Fruit fly (Drosophila melanogaster) whole organism, embryonic: ENCODE data around the gene CG5776.
A peak's percentile ranks its signal among the peaks of the same experiment; 100 is the strongest.

Experiments used
- Adf1 ChIP-seq: fragments of 200-800 bp; sonication (Bioruptor generic); IDR thresholded peaks from 2 replicates; pipeline ENCODE4 v1.3.6; 2022; ENCODE audit warnings: missing biosample characterization, missing genetic modification characterization
- CG10543 ChIP-seq: fragments of 200-800 bp; sonication (Bioruptor generic); optimal IDR thresholded peaks from 3 replicates; lab custom pipeline; 2017; ENCODE audit warnings: missing biosample characterization, mild to moderate bottlenecking, missing genetic modification characterization, moderate library complexity
- CG10959 ChIP-seq: fragments of 200-800 bp; sonication (Bioruptor generic); IDR thresholded peaks from 2 replicates; pipeline ENCODE4 v1.3.6; 2022; ENCODE audit warnings: missing biosample characterization, missing genetic modification characterization
- CG11093 ChIP-seq: fragments of 200-800 bp; sonication (Bioruptor generic); IDR thresholded peaks from 3 replicates; pipeline ENCODE4 v1.3.6; 2022; ENCODE audit warnings: missing biosample characterization, missing genetic modification characterization
- CG14667 ChIP-seq: fragments of 200-800 bp; sonication (Bioruptor generic); IDR thresholded peaks from 2 replicates; pipeline ENCODE4 v1.3.6; 2022; ENCODE audit warnings: missing biosample characterization, missing genetic modification characterization
- CG17328 ChIP-seq: fragments of 200-800 bp; sonication (Bioruptor generic); IDR thresholded peaks from 2 replicates; pipeline ENCODE4 v1.3.6; 2022; ENCODE audit warnings: missing biosample characterization, missing genetic modification characterization
- CG2120 ChIP-seq: fragments of 200-800 bp; sonication (Bioruptor generic); optimal IDR thresholded peaks from 3 replicates; lab custom pipeline; 2016; ENCODE audit warnings: missing biosample characterization, missing genetic modification characterization
- CG31224 ChIP-seq: fragments of 200-800 bp; sonication (Bioruptor generic); IDR thresholded peaks from 2 replicates; pipeline ENCODE4 v1.3.6; 2022; ENCODE audit warnings: missing biosample characterization, missing genetic modification characterization
- CG31365 ChIP-seq: fragments of 200-800 bp; sonication (Bioruptor generic); optimal IDR thresholded peaks from 2 replicates; lab custom pipeline; 2018; ENCODE audit warnings: missing biosample characterization, mild to moderate bottlenecking, missing genetic modification characterization
- CG3995 ChIP-seq: fragments of 200-800 bp; sonication (Bioruptor generic); optimal IDR thresholded peaks from 3 replicates; lab custom pipeline; 2016; ENCODE audit warnings: missing biosample characterization, missing genetic modification characterization
- CG5180 ChIP-seq: fragments of 200-800 bp; sonication (Bioruptor generic); optimal IDR thresholded peaks from 3 replicates; lab custom pipeline; 2017; ENCODE audit warnings: missing biosample characterization, missing genetic modification characterization, mild to moderate bottlenecking, moderate library complexity, missing genetic modification reagents
- CG6765 ChIP-seq: fragments of 200-800 bp; sonication (Bioruptor generic); optimal IDR thresholded peaks from 3 replicates; lab custom pipeline; 2017; ENCODE audit warnings: missing biosample characterization, mild to moderate bottlenecking, missing genetic modification characterization
- CG8290 ChIP-seq, 3 experiments: fragments of 200-800 bp; sonication (Bioruptor generic); optimal IDR thresholded peaks; 2 replicates each; lab custom pipeline; 2016 to 2019; ENCODE audit warnings: missing biosample characterization in 3 of 3, missing genetic modification characterization in 3 of 3, mild to moderate bottlenecking in 2 of 3, moderate library complexity in 1 of 3
- CG9215 ChIP-seq: fragments of 200-800 bp; sonication (Bioruptor generic); IDR thresholded peaks from 2 replicates; pipeline ENCODE4 v1.3.6; 2022; ENCODE audit warnings: missing biosample characterization, missing genetic modification characterization
- Chrac-16 ChIP-seq: fragments of 200-800 bp; sonication (Bioruptor generic); optimal IDR thresholded peaks from 3 replicates; lab custom pipeline; 2016; ENCODE audit warnings: missing biosample characterization, missing genetic modification characterization
- Fer3 ChIP-seq: fragments of 200-800 bp; sonication (Bioruptor generic); optimal IDR thresholded peaks from 2 replicates; lab custom pipeline; 2018; ENCODE audit warnings: missing biosample characterization, mild to moderate bottlenecking, missing genetic modification characterization, moderate library complexity
- Hey ChIP-seq: fragments of 200-800 bp; sonication (Bioruptor generic); optimal IDR thresholded peaks from 3 replicates; lab custom pipeline; 2018; ENCODE audit warnings: missing biosample characterization, mild to moderate bottlenecking, missing genetic modification characterization
- HmgZ ChIP-seq: fragments of 200-800 bp; sonication (Bioruptor generic); optimal IDR thresholded peaks from 2 replicates; lab custom pipeline; 2018; ENCODE audit warnings: missing biosample characterization, mild to moderate bottlenecking, missing genetic modification characterization
- Hmx ChIP-seq: fragments of 200-800 bp; sonication (Bioruptor generic); optimal IDR thresholded peaks from 2 replicates; lab custom pipeline; 2016; ENCODE audit warnings: missing biosample characterization, missing genetic modification characterization
- MTF-1 ChIP-seq: fragments of 200-800 bp; sonication (Bioruptor generic); optimal IDR thresholded peaks from 2 replicates; lab custom pipeline; 2018; ENCODE audit warnings: missing biosample characterization, mild to moderate bottlenecking, missing genetic modification characterization, borderline replicate concordance
- Med ChIP-seq: fragments of 200-800 bp; sonication (Bioruptor generic); peaks from one replicate; lab custom pipeline; 2016; ENCODE audit warnings: missing biosample characterization, missing genetic modification characterization, mild to moderate bottlenecking, inconsistent platforms, moderate library complexity
- Meics ChIP-seq: fragments of 200-800 bp; sonication (Bioruptor generic); optimal IDR thresholded peaks from 2 replicates; lab custom pipeline; 2017; ENCODE audit warnings: missing biosample characterization, mild to moderate bottlenecking, missing genetic modification characterization
- NfI ChIP-seq: fragments of 200-800 bp; sonication (Bioruptor generic); optimal IDR thresholded peaks from 3 replicates; lab custom pipeline; 2018; ENCODE audit warnings: missing biosample characterization, mild to moderate bottlenecking, missing genetic modification characterization, moderate library complexity
- Pdp1 ChIP-seq, 2 experiments: fragments of 200-800 bp; sonication (Bioruptor generic); optimal IDR thresholded peaks; 3 replicates each; lab custom pipeline; 2016; ENCODE audit warnings: missing biosample characterization in 2 of 2, missing genetic modification characterization in 2 of 2, mild to moderate bottlenecking in 1 of 2, moderate library complexity in 1 of 2
- Ptx1 ChIP-seq: fragments of 200-800 bp; sonication (Bioruptor generic); IDR thresholded peaks from 2 replicates; pipeline ENCODE4 v1.3.6; 2022; ENCODE audit warnings: missing biosample characterization, missing genetic modification characterization
- aop ChIP-seq: fragments of 200-800 bp; sonication (Bioruptor generic); IDR thresholded peaks from 2 replicates; pipeline ENCODE4 v1.3.6; 2022; ENCODE audit warnings: missing biosample characterization, missing genetic modification characterization
- bsh ChIP-seq, 2 experiments: fragments of 200-800 bp; sonication (Bioruptor generic); optimal IDR thresholded peaks; 2 replicates each; lab custom pipeline; 2017 to 2018; ENCODE audit warnings: mild to moderate bottlenecking in 2 of 2, missing biosample characterization in 2 of 2, missing genetic modification characterization in 2 of 2, moderate library complexity in 1 of 2
- cwo ChIP-seq: fragments of 200-800 bp; sonication (Bioruptor generic); optimal IDR thresholded peaks from 3 replicates; lab custom pipeline; 2017; ENCODE audit warnings: missing biosample characterization, missing genetic modification characterization, mild to moderate bottlenecking, moderate library complexity, missing genetic modification reagents
- exex ChIP-seq: fragments of 200-800 bp; sonication (Bioruptor generic); optimal IDR thresholded peaks from 4 replicates; lab custom pipeline; 2018; ENCODE audit warnings: missing biosample characterization, mild to moderate bottlenecking, missing genetic modification characterization, moderate library complexity
- eyg ChIP-seq: fragments of 200-800 bp; sonication (Bioruptor generic); optimal IDR thresholded peaks from 3 replicates; lab custom pipeline; 2016; ENCODE audit warnings: missing biosample characterization, missing genetic modification characterization
- fd102C ChIP-seq: fragments of 200-800 bp; sonication (Bioruptor generic); optimal IDR thresholded peaks from 2 replicates; lab custom pipeline; 2018; ENCODE audit warnings: missing biosample characterization, mild to moderate bottlenecking, missing genetic modification characterization, moderate library complexity
- ftz-f1 ChIP-seq: fragments of 200-800 bp; sonication (Bioruptor generic); optimal IDR thresholded peaks from 2 replicates; lab custom pipeline; 2016; ENCODE audit warnings: missing biosample characterization, missing genetic modification characterization
- gro ChIP-seq: fragments of 200-800 bp; sonication (Bioruptor generic); optimal IDR thresholded peaks from 2 replicates; lab custom pipeline; 2016; ENCODE audit warnings: missing biosample characterization, missing genetic modification characterization
- lbe ChIP-seq: fragments of 200-800 bp; sonication (Bioruptor generic); optimal IDR thresholded peaks from 2 replicates; lab custom pipeline; 2016; ENCODE audit warnings: missing biosample characterization, mild to moderate bottlenecking, missing genetic modification characterization
- lilli ChIP-seq: fragments of 200-800 bp; sonication (Bioruptor generic); optimal IDR thresholded peaks from 3 replicates; lab custom pipeline; 2016; ENCODE audit warnings: missing biosample characterization, missing genetic modification characterization
- lola ChIP-seq, 3 experiments: fragments of >200 bp in 2 of 3; fragments of 200-800 bp in 1 of 3; sonication (Bioruptor generic) in 1 of 3; optimal IDR thresholded peaks; 2 replicates each; lab custom pipeline; 2017 to 2019; ENCODE audit warnings: missing biosample characterization in 3 of 3, missing genetic modification characterization in 3 of 3, mild to moderate bottlenecking in 1 of 3, moderate library complexity in 1 of 3
- nom ChIP-seq: fragments of 200-800 bp; sonication (Bioruptor generic); optimal IDR thresholded peaks from 2 replicates; lab custom pipeline; 2017; ENCODE audit warnings: missing biosample characterization, missing genetic modification characterization, mild to moderate bottlenecking, moderate library complexity, missing genetic modification reagents
- otp ChIP-seq: fragments of 200-800 bp; sonication (Bioruptor generic); IDR thresholded peaks from 3 replicates; pipeline ENCODE4, ENCODE4 v1.3.6; 2022; ENCODE audit warnings: missing biosample characterization, missing genetic modification characterization
- pan ChIP-seq, 4 experiments: fragments of >200 bp in 3 of 4; fragments of 200-800 bp in 1 of 4; sonication (Bioruptor generic) in 1 of 4; optimal IDR thresholded peaks in 3 of 4; IDR thresholded peaks in 1 of 4; 2 replicates each; pipeline versions ENCODE4 v1.3.6 to Lab custom; 2017 to 2022; ENCODE audit warnings: missing biosample characterization in 2 of 4, missing genetic modification characterization in 2 of 4, mixed read lengths in 1 of 4
- run ChIP-seq: fragments of 200-800 bp; sonication (Bioruptor generic); optimal IDR thresholded peaks from 3 replicates; lab custom pipeline; 2018; ENCODE audit warnings: missing biosample characterization, mild to moderate bottlenecking, missing genetic modification characterization
- sens-2 ChIP-seq: fragments of 200-800 bp; sonication (Bioruptor generic); IDR thresholded peaks from 2 replicates; pipeline ENCODE4 v1.3.6; 2022; ENCODE audit warnings: missing biosample characterization, missing genetic modification characterization
- slbo ChIP-seq: fragments of 200-800 bp; sonication (Bioruptor generic); IDR thresholded peaks from 2 replicates; pipeline ENCODE4 v1.3.6; 2022; ENCODE audit warnings: missing biosample characterization, missing genetic modification characterization
- sug ChIP-seq: fragments of 200-800 bp; optimal IDR thresholded peaks from 2 replicates; lab custom pipeline; 2019; ENCODE audit warnings: missing biosample characterization, mild to moderate bottlenecking, missing genetic modification characterization, moderate library complexity
- trh ChIP-seq: fragments of 200-800 bp; sonication (Bioruptor generic); optimal IDR thresholded peaks from 2 replicates; lab custom pipeline; 2016; ENCODE audit warnings: missing biosample characterization, missing genetic modification characterization
- zfh2 ChIP-seq: fragments of 200-800 bp; sonication (Bioruptor generic); optimal IDR thresholded peaks from 2 replicates; lab custom pipeline; 2016; ENCODE audit warnings: missing biosample characterization, missing genetic modification characterization

Gene CG5776

DNA sequence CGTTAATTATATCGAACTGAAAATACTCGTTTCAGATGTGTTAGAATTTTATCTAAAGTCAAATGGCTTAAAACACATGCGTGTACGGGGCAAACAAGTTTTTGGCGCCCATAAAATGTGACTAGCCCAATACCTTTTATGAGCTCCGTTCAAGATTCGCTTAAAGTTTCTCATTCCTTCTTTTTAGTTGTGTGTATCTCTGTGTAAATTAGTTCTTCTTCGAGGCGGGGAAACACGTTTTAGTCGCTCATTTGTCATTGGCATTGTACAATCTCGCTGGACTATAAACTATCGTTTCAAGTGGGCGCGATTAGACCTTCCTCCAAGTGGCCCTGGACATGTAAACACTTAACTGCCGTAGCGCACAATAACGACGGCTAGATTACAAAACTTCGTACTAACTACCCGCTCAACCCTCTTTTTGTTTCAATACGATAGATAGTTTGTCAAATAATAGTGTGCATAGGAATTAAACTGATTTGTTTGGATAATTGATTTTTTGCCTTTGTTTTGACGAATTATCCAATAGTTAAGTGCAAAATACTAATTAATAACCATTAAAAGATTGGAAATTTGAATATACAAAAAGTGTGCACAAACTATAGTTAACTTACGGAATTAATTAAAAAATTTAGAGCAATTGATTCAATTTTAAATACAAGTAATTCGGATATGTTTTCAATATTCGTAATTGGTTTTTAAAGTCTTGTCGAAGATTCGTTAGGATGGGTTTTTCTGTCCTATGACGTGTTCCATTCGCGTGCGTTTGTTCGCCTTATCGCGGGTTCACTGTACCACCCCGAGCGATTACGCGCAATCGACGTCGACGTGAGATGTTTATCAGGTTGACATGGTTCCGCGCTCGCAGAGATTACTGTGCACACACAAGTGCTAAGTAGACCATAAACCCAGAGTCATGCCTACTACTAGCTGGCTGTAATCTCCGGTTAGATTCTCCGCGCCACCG, 16.5 kb upstream of the CG5776 start (continued):
- TF ChIP-seq sens-2 (GFP tag; lab: Robert Waterston, UW): peak; percentile 69; the same call in 1 of the 2 replicates
- peak; percentile 62 for TF ChIP-seq CG2120 (GFP tag; lab: Kevin White, UChicago)
- TF ChIP-seq Ptx1: 0 out of 2 replicates have a peak, but pooled peaks have one; percentile 43
- TF ChIP-seq trh (GFP tag; lab: Kevin White, UChicago): no peak
- TF ChIP-seq CG9215 (GFP tag; lab: Robert Waterston, UW): peak; percentile 69
- peak; percentile 62 for TF ChIP-seq slbo (GFP tag; lab: Robert Waterston, UW)
- no peak for TF ChIP-seq aop
- TF ChIP-seq CG10959 (GFP tag; lab: Robert Waterston, UW): peak; percentile 22; the same call in 1 of the 2 replicates
- TF ChIP-seq zfh2 (GFP tag; lab: Kevin White, UChicago): peak; percentile 21
- peak; percentile 32 for TF ChIP-seq HmgZ
- no peak for TF ChIP-seq lola (GFP tag; optimal IDR thresholded peaks at IDR 0.05; lab: Kevin White, UChicago)
- TF ChIP-seq MTF-1 (GFP tag; lab: Kevin White, UChicago): no peak
- TF ChIP-seq gro (GFP tag; lab: Kevin White, UChicago): no peak
- peak; percentile 61 for TF ChIP-seq Fer3
- peak; percentile 89 for TF ChIP-seq Hey (tag; lab: Kevin White, UChicago)
- TF ChIP-seq lbe (GFP tag; lab: Kevin White, UChicago): no peak
- peak; percentile 61 for TF ChIP-seq lilli (GFP tag; lab: Kevin White, UChicago)
- no peak for TF ChIP-seq Chrac-16
- TF ChIP-seq Adf1: peak; percentile 54; the same call in 1 of the 2 replicates
- peak; percentile 48 for TF ChIP-seq CG5180 (GFP tag; lab: Kevin White, UChicago)
- TF ChIP-seq CG31365 (tag; lab: Kevin White, UChicago): no peak
- TF ChIP-seq Hmx (GFP tag; lab: Kevin White, UChicago): peak; percentile 24
- TF ChIP-seq pan (optimal IDR thresholded peaks at IDR 0.05; lab: Kevin White, UChicago): no peak
- peak in 1 of 2 experiments; percentile 51 for TF ChIP-seq pan (GFP tag; optimal IDR thresholded peaks at IDR 0.05 in 1 of 2, IDR thresholded peaks at IDR 0.05 in 1 of 2)
- peak; percentile 53 for TF ChIP-seq CG10543 (GFP tag; lab: Kevin White, UChicago)
- peak; percentile 17 for TF ChIP-seq NfI (GFP tag; lab: Kevin White, UChicago)
- no peak for TF ChIP-seq fd102C (GFP tag; lab: Kevin White, UChicago)
- peak; percentile 11 for TF ChIP-seq CG3995 (GFP tag; lab: Kevin White, UChicago)
- TF ChIP-seq otp (GFP tag; lab: Robert Waterston, UW): peak; percentile 37; the same call in 1 of the 3 replicates
- TF ChIP-seq CG14667 (GFP tag; lab: Robert Waterston, UW): peak; percentile 23; the same call in 1 of the 2 replicates
- TF ChIP-seq CG17328 (GFP tag; lab: Robert Waterston, UW): no peak
- TF ChIP-seq Meics (GFP tag; lab: Kevin White, UChicago): peak; percentile 73
- peak; percentile 93 for TF ChIP-seq CG31224 (GFP tag; lab: Robert Waterston, UW)
- TF ChIP-seq CG6765 (GFP tag; lab: Kevin White, UChicago): peak; percentile 8
- TF ChIP-seq, all 482 proteins: peak for 207

DNA sequence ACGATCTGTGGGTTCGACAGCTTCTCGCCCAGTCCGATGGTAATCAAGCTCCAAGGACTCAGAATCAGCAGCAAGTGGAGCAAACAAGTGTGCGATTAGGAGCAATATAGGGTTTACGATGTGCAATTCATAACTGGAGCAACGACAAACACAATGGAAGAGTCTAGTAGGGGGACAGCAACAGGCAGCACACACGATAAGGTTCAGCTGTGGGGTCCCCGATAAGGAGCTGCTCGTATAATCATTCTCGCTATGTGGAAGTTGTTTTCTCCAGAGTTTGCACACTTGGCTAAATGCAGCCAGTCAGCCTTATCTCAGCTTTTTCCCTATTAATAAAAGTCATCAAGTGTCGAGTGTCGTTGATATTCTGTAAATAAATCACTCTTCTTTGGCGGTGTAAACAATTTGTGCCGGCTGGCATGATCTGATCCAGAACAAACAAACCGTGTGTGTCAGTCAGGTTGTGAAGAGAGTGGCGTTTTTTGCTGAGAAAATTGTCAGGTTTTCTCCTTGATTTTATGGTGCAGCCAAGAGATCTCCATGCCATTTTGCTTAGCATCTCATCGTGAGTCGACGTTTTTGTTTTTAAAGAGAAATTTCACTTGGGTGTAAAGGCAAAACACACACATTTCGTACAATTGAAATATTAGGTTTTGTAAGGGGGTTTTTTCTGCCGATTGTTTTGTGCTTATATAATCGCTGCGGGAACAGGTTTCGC, 15.6 kb upstream of the CG5776 start:
- TF ChIP-seq run (tag; lab: Kevin White, UChicago) (no peak), sug (tag; lab: Kevin White, UChicago) (peak; percentile 81), CG8290 (GFP tag; optimal IDR thresholded peaks at IDR 0.05; lab: Kevin White, UChicago) (no peak), CG8290 (tag; optimal IDR thresholded peaks at IDR 0.05; lab: Kevin White, UChicago) (peak in 1 of 2 experiments; percentile 22), Med (GFP tag; lab: Kevin White, UChicago) (peak; percentile 73), eyg (no peak), ftz-f1 (GFP tag; lab: Kevin White, UChicago) (peak; percentile 9), Hey (tag; lab: Kevin White, UChicago) (peak; percentile 60), CG11093 (GFP tag; lab: Robert Waterston, UW) (no peak), nom (GFP tag; lab: Kevin White, UChicago) (peak; percentile 23), Pdp1 (GFP tag; optimal IDR thresholded peaks at IDR 0.05; lab: Kevin White, UChicago) (peak in 1 of 2 experiments; percentile 89), CG31224 (GFP tag; lab: Robert Waterston, UW) (peak; percentile 57), exex (peak; percentile 64), cwo (peak; percentile 6), bsh (GFP tag; optimal IDR thresholded peaks at IDR 0.05; lab: Kevin White, UChicago) (peak in 1 of 2 experiments; percentile 18)
